Worm (Caenorhabditis elegans) whole organism, L4 larva: ENCODE data around the gene dop-6.

ENCODE experiments used
- hif-1 ChIP-seq, 2 experiments: sonication (generic microtip); optimal IDR thresholded peaks; 2 replicates each; lab custom pipeline; 2016 to 2017; ENCODE audit warnings: missing compliant biosample characterization in 2 of 2, missing genetic modification characterization in 2 of 2, missing genetic modification reagents in 2 of 2, missing genotype in 2 of 2, mild to moderate bottlenecking in 1 of 2
- pha-4 ChIP-seq, 2 experiments: fragments of 150-350 bp in 1 of 2; fragments of 200-800 bp in 1 of 2; sonication (Bioruptor generic) in 1 of 2; IDR thresholded peaks in 1 of 2; optimal IDR thresholded peaks in 1 of 2; 2 replicates each; pipeline versions ENCODE4 v1.3.6 to Lab custom; 2014 to 2022; ENCODE audit warnings: missing genetic modification characterization in 2 of 2, missing genetic modification reagents in 2 of 2, missing biosample characterization in 1 of 2, missing compliant biosample characterization in 1 of 2
- pqm-1 ChIP-seq: sonication (generic microtip); optimal IDR thresholded peaks from 2 replicates; lab custom pipeline; 2017; ENCODE audit warnings: missing biosample characterization, missing genetic modification characterization

ce11 chrX:4357467-4357866 lies 36.8 kb downstream of the dop-6 start, which contains the start of gene F14H12.6:
- TF ChIP-seq pqm-1 (no peak), pha-4 (GFP tag; IDR thresholded peaks at IDR 0.05; lab: Robert Waterston, UW) (no peak), pha-4 (tag; optimal IDR thresholded peaks at IDR 0.05; lab: Kevin White, UChicago) (no peak), hif-1 (tag; optimal IDR thresholded peaks at IDR 0.05; lab: Kevin White, UChicago) (no peak)
